Comparison of ENCODE assay signal across 1 fruit fly cellular context in the genomic region with DNA sequence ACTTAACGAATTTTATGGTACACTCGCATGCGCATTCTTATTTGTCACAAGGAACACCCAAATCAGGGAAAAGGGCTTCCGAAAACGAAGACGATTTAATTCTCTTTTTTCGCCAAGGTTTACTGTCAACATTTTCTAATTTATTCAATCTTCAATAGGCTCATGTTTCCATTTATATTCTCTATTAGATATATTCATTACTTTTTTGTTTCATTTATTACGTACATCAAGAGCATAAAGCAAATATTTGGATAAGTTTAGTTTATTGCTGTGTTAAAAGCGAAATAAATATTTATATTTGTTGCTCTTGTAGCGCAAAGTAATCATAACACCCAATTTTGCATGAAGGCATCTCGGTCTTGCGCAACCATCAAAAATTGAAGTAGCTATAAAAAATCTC.
A peak's percentile ranks its signal among the peaks of the same experiment; 100 is the strongest.
TF ChIP-seq lines count a peak whose summit lies in the region.

No protein-coding gene starts in this region.

TF ChIP-seq in whole organism, prepupa, 60 proteins besides CTCF, POLR2A, EP300 and RAD21 (continued from another document):
- TF ChIP-seq CG4318 (GFP tag; optimal IDR thresholded peaks at IDR 0.05; lab: Kevin White, UChicago) (no peak), CG8319 (GFP tag; optimal IDR thresholded peaks at IDR 0.05; lab: Kevin White, UChicago) (no peak), Smox (GFP tag; optimal IDR thresholded peaks at IDR 0.05; lab: Kevin White, UChicago) (peak; percentile 53), eg (GFP tag; IDR thresholded peaks at IDR 0.05; lab: Robert Waterston, UW) (no peak), vri (GFP tag; optimal IDR thresholded peaks at IDR 0.05; lab: Kevin White, UChicago) (no peak), CG10669 (GFP tag; optimal IDR thresholded peaks at IDR 0.05; lab: Kevin White, UChicago) (no peak), ss (GFP tag; optimal IDR thresholded peaks at IDR 0.05; lab: Kevin White, UChicago) (no peak), CG32006 (GFP tag; optimal IDR thresholded peaks at IDR 0.05; lab: Kevin White, UChicago) (no peak), fd85E (GFP tag; optimal IDR thresholded peaks at IDR 0.05; lab: Kevin White, UChicago) (no peak), spab (GFP tag; optimal IDR thresholded peaks at IDR 0.05; lab: Kevin White, UChicago) (no peak), CG6808 (GFP tag; optimal IDR thresholded peaks at IDR 0.05; lab: Kevin White, UChicago) (no peak), CG1621 (tag; optimal IDR thresholded peaks at IDR 0.05; lab: Kevin White, UChicago) (no peak), Blimp-1 (GFP tag; optimal IDR thresholded peaks at IDR 0.05; lab: Kevin White, UChicago) (no peak), fkh (GFP tag; optimal IDR thresholded peaks at IDR 0.05; lab: Kevin White, UChicago) (no peak), Eip75B (GFP tag; optimal IDR thresholded peaks at IDR 0.05; lab: Kevin White, UChicago) (no peak), dsx (GFP tag; optimal IDR thresholded peaks at IDR 0.05; lab: Kevin White, UChicago; ENCODE audit: poor library complexity, severe bottlenecking) (no peak), CG3032 (tag; optimal IDR thresholded peaks at IDR 0.05; lab: Kevin White, UChicago) (no peak), CG11902 (GFP tag; optimal IDR thresholded peaks at IDR 0.05; lab: Kevin White, UChicago) (no peak), CG15336 (GFP tag; IDR thresholded peaks at IDR 0.05; lab: Robert Waterston, UW) (no peak), net (GFP tag; optimal IDR thresholded peaks at IDR 0.05; lab: Kevin White, UChicago) (no peak), Sox15 (GFP tag; optimal IDR thresholded peaks at IDR 0.05; lab: Kevin White, UChicago) (no peak), CG8632 (GFP tag; optimal IDR thresholded peaks at IDR 0.05; lab: Kevin White, UChicago) (no peak), CG9139 (GFP tag; optimal IDR thresholded peaks at IDR 0.05; lab: Kevin White, UChicago) (no peak), Eip78C (GFP tag; lab: Kevin White, UChicago) (peak; percentile 43), esn (GFP tag; optimal IDR thresholded peaks at IDR 0.05; lab: Kevin White, UChicago) (peak; percentile 55), svp (GFP tag; lab: Kevin White, UChicago) (peak; percentile 26), pdm3 (GFP tag; optimal IDR thresholded peaks at IDR 0.05; lab: Kevin White, UChicago) (no peak), acj6 (GFP tag; optimal IDR thresholded peaks at IDR 0.05; lab: Kevin White, UChicago) (no peak), Met (GFP tag; optimal IDR thresholded peaks at IDR 0.05; lab: Kevin White, UChicago) (peak; percentile 49), Lpt (GFP tag; optimal IDR thresholded peaks at IDR 0.05; lab: Kevin White, UChicago) (no peak), Ets96B (tag; optimal IDR thresholded peaks at IDR 0.05; lab: Kevin White, UChicago) (no peak)
